Worm (Caenorhabditis elegans) whole organism, L4/young adult: ENCODE results near the gene C37E2.2.

Experiments used
- W03F9.2 ChIP-seq: fragments of 150-350 bp; optimal IDR thresholded peaks from 2 replicates; lab custom pipeline; 2014; ENCODE audit warnings: missing biosample characterization, missing genetic modification characterization
- dao-5 ChIP-seq: sonication (generic microtip); optimal IDR thresholded peaks from 2 replicates; lab custom pipeline; 2016; ENCODE audit warnings: missing genotype, missing genetic modification characterization, moderate library complexity, missing compliant biosample characterization

- TF ChIP-seq W03F9.2 (tag; lab: Kevin White, UChicago), result no peak
- TF ChIP-seq dao-5 (tag; lab: Kevin White, UChicago), result no peak
These were observed 11.6 kb upstream of the C37E2.2 start, which contains the start of gene vha-20 for ce11 chrX:14164234-14164633.
